Fruit fly (Drosophila melanogaster): ENCODE measurements around the gene Eip63E.

Gene Eip63E

dm6 chr3L:3639324-3639723 is 123.8 kb downstream of the Eip63E start (continued):
- TF ChIP-seq Smox (GFP tag; optimal IDR thresholded peaks at IDR 0.05) (no peak), CG15336 (GFP tag; IDR thresholded peaks at IDR 0.05) (peak; percentile 51; the same call in 1 of the 2 replicates), fkh (GFP tag; optimal IDR thresholded peaks at IDR 0.05) (no peak), Sox102F (GFP tag; optimal IDR thresholded peaks at IDR 0.05) (no peak), CG8119 (GFP tag; IDR thresholded peaks at IDR 0.05) (peak; percentile 58; the same call in 2 of the 3 replicates), CG7368 (GFP tag; optimal IDR thresholded peaks at IDR 0.05) (no peak), Eip78C (GFP tag) (peak; percentile 74), CG6808 (GFP tag; optimal IDR thresholded peaks at IDR 0.05) (no peak), CG34406 (GFP tag; optimal IDR thresholded peaks at IDR 0.05) (no peak), CG6854 (GFP tag; optimal IDR thresholded peaks at IDR 0.05) (no peak), CG10631 (GFP tag; optimal IDR thresholded peaks at IDR 0.05) (no peak), Gug (GFP tag; IDR thresholded peaks at IDR 0.05) (no peak; the same call in 1 of the 2 replicates), CG8319 (GFP tag; optimal IDR thresholded peaks at IDR 0.05) (no peak), vri (GFP tag; optimal IDR thresholded peaks at IDR 0.05) (no peak), fd85E (GFP tag; optimal IDR thresholded peaks at IDR 0.05) (no peak), Hr39 (GFP tag; optimal IDR thresholded peaks at IDR 0.05) (no peak), CG31627 (GFP tag; optimal IDR thresholded peaks at IDR 0.05) (no peak), net (GFP tag; optimal IDR thresholded peaks at IDR 0.05) (no peak), pdm3 (GFP tag; optimal IDR thresholded peaks at IDR 0.05) (peak; percentile 11), CG6792 (GFP tag; optimal IDR thresholded peaks at IDR 0.05) (no peak)

dm6 chr3L:3640916-3641315 is 125.4 kb downstream of the Eip63E start:
- TF ChIP-seq CG9139 (GFP tag; optimal IDR thresholded peaks at IDR 0.05) (no peak), CG11902 (GFP tag; optimal IDR thresholded peaks at IDR 0.05) (no peak), CG4318 (GFP tag; optimal IDR thresholded peaks at IDR 0.05) (no peak), Hr39 (GFP tag; optimal IDR thresholded peaks at IDR 0.05) (no peak), Eip93F (GFP tag; optimal IDR thresholded peaks at IDR 0.05) (no peak), achi (GFP tag; optimal IDR thresholded peaks at IDR 0.05) (no peak), Met (GFP tag; optimal IDR thresholded peaks at IDR 0.05) (no peak), CG10631 (GFP tag; optimal IDR thresholded peaks at IDR 0.05) (no peak), Sox15 (GFP tag; optimal IDR thresholded peaks at IDR 0.05) (no peak), Eip75B (GFP tag; optimal IDR thresholded peaks at IDR 0.05) (no peak), pdm3 (GFP tag; optimal IDR thresholded peaks at IDR 0.05) (no peak), Lpt (GFP tag; optimal IDR thresholded peaks at IDR 0.05) (no peak), CG10669 (GFP tag; optimal IDR thresholded peaks at IDR 0.05) (no peak), esn (GFP tag; optimal IDR thresholded peaks at IDR 0.05) (no peak), Blimp-1 (GFP tag; optimal IDR thresholded peaks at IDR 0.05) (no peak), CG15336 (GFP tag; IDR thresholded peaks at IDR 0.05) (no peak), CG8632 (GFP tag; optimal IDR thresholded peaks at IDR 0.05) (no peak), fkh (GFP tag; optimal IDR thresholded peaks at IDR 0.05) (no peak), CG6792 (GFP tag; optimal IDR thresholded peaks at IDR 0.05) (no peak)

dm6 chr3L:3644337-3645027 is 128.9 kb downstream of the Eip63E start:
- TF ChIP-seq Hr38 (GFP tag; optimal IDR thresholded peaks at IDR 0.05): no peak
- peak; percentile 39 for TF ChIP-seq spab (GFP tag; optimal IDR thresholded peaks at IDR 0.05)
- no peak for TF ChIP-seq lz (GFP tag; optimal IDR thresholded peaks at IDR 0.05)
- TF ChIP-seq CG6792 (GFP tag; optimal IDR thresholded peaks at IDR 0.05): peak; percentile 2
- no peak for TF ChIP-seq CG6854 (GFP tag; optimal IDR thresholded peaks at IDR 0.05)
- TF ChIP-seq CG8319 (GFP tag; optimal IDR thresholded peaks at IDR 0.05): no peak
- TF ChIP-seq eg (GFP tag; IDR thresholded peaks at IDR 0.05): no peak
- no peak for TF ChIP-seq salr (GFP tag; optimal IDR thresholded peaks at IDR 0.05)
- TF ChIP-seq fd59A (GFP tag; optimal IDR thresholded peaks at IDR 0.05): peak; percentile 3
- TF ChIP-seq Hr39 (GFP tag; optimal IDR thresholded peaks at IDR 0.05): no peak
- no peak for TF ChIP-seq CG9139 (GFP tag; optimal IDR thresholded peaks at IDR 0.05)
- TF ChIP-seq Smox (GFP tag; optimal IDR thresholded peaks at IDR 0.05): no peak
- no peak for TF ChIP-seq net (GFP tag; optimal IDR thresholded peaks at IDR 0.05)
- TF ChIP-seq esn (GFP tag; optimal IDR thresholded peaks at IDR 0.05): no peak
- peak; percentile 18 for TF ChIP-seq CG32006 (GFP tag; optimal IDR thresholded peaks at IDR 0.05)
- no peak for TF ChIP-seq Sox14 (GFP tag; optimal IDR thresholded peaks at IDR 0.05)
- peak; percentile 55 for TF ChIP-seq CG6808 (GFP tag; optimal IDR thresholded peaks at IDR 0.05)
- no peak for TF ChIP-seq CG15336 (GFP tag; IDR thresholded peaks at IDR 0.05)
- no peak for TF ChIP-seq CG34406 (GFP tag; optimal IDR thresholded peaks at IDR 0.05)
- no peak for TF ChIP-seq Eip93F (GFP tag; optimal IDR thresholded peaks at IDR 0.05)
- TF ChIP-seq ss (GFP tag; optimal IDR thresholded peaks at IDR 0.05): peak; percentile 14 to 16
- peak; percentile 47 for TF ChIP-seq CG3919 (GFP tag; optimal IDR thresholded peaks at IDR 0.05)
- no peak for TF ChIP-seq CG11294 (GFP tag; IDR thresholded peaks at IDR 0.05)
- no peak for TF ChIP-seq CG6276 (GFP tag; optimal IDR thresholded peaks at IDR 0.05)
- TF ChIP-seq CG11762 (GFP tag; optimal IDR thresholded peaks at IDR 0.05; ENCODE audit: insufficient read depth): no peak

All from whole organism, prepupa.